Fruit fly (Drosophila melanogaster) whole organism, adult: Measurements from ENCODE around the gene Drak.

Source experiments
- CG11617 ChIP-seq: fragments of 200-800 bp; sonication (Bioruptor generic); optimal IDR thresholded peaks from 2 replicates; lab custom pipeline; 2017; ENCODE audit warnings: mild to moderate bottlenecking, missing biosample characterization, missing genetic modification reagents, missing genetic modification characterization
- CG12768 ChIP-seq: fragments of 200-800 bp; sonication (Bioruptor generic); optimal IDR thresholded peaks from 2 replicates; lab custom pipeline; 2017; ENCODE audit warnings: missing biosample characterization, missing genetic modification characterization, mild to moderate bottlenecking, moderate library complexity, missing genetic modification reagents
- CG14711 ChIP-seq: fragments of 200-800 bp; sonication (Bioruptor generic); optimal IDR thresholded peaks from 2 replicates; lab custom pipeline; 2018; ENCODE audit warnings: missing biosample characterization, mild to moderate bottlenecking, missing genetic modification characterization, moderate library complexity
- CG1620 ChIP-seq: fragments of 200-800 bp; sonication (Bioruptor generic); optimal IDR thresholded peaks from 2 replicates; lab custom pipeline; 2016; ENCODE audit warnings: missing biosample characterization, missing genetic modification characterization
- CG33017 ChIP-seq: fragments of 200-800 bp; sonication (Bioruptor generic); optimal IDR thresholded peaks from 2 replicates; lab custom pipeline; 2018; ENCODE audit warnings: missing biosample characterization, mild to moderate bottlenecking, missing genetic modification characterization, moderate library complexity
- CG7045 ChIP-seq: fragments of 200-800 bp; sonication (Bioruptor generic); optimal IDR thresholded peaks from 2 replicates; lab custom pipeline; 2017; ENCODE audit warnings: missing biosample characterization, mild to moderate bottlenecking, missing genetic modification characterization
- CG7101 ChIP-seq: fragments of 200-800 bp; sonication (Bioruptor generic); optimal IDR thresholded peaks from 2 replicates; lab custom pipeline; 2018; ENCODE audit warnings: missing biosample characterization, mild to moderate bottlenecking, missing genetic modification characterization, moderate library complexity
- Clk ChIP-seq: fragments of 200-800 bp; sonication (Bioruptor generic); optimal IDR thresholded peaks from 2 replicates; lab custom pipeline; 2017; ENCODE audit warnings: missing biosample characterization, missing genetic modification characterization
- Crg-1 ChIP-seq: fragments of 200-800 bp; sonication (Bioruptor generic); optimal IDR thresholded peaks from 2 replicates; lab custom pipeline; 2016; ENCODE audit warnings: missing biosample characterization, missing genetic modification characterization
- Hr96 ChIP-seq: fragments of 200-800 bp; sonication (Bioruptor generic); optimal IDR thresholded peaks from 2 replicates; lab custom pipeline; 2016; ENCODE audit warnings: missing biosample characterization, missing genetic modification characterization
- Mnt ChIP-seq: fragments of 200-800 bp; sonication (Bioruptor generic); optimal IDR thresholded peaks from 2 replicates; lab custom pipeline; 2016; ENCODE audit warnings: missing biosample characterization, mild to moderate bottlenecking, missing genetic modification characterization
- bab1 ChIP-seq: fragments of 200-800 bp; sonication (Bioruptor generic); optimal IDR thresholded peaks from 3 replicates; lab custom pipeline; 2019; ENCODE audit warnings: missing biosample characterization, mild to moderate bottlenecking, missing genetic modification characterization, moderate library complexity
- cic ChIP-seq: fragments of 200-800 bp; sonication (Bioruptor generic); optimal IDR thresholded peaks from 2 replicates; lab custom pipeline; 2017; ENCODE audit warnings: missing biosample characterization, mild to moderate bottlenecking, missing genetic modification characterization, moderate library complexity
- cnc ChIP-seq, 2 experiments: fragments of >200 bp; optimal IDR thresholded peaks; 2 replicates each; lab custom pipeline; 2017
- kay ChIP-seq: fragments of 200-800 bp; sonication (Bioruptor generic); peaks from one replicate; lab custom pipeline; 2016; ENCODE audit warnings: missing biosample characterization, missing genetic modification characterization, borderline replicate concordance
- ovo ChIP-seq: fragments of 200-800 bp; sonication (Bioruptor generic); optimal IDR thresholded peaks from 2 replicates; lab custom pipeline; 2016; ENCODE audit warnings: missing biosample characterization, missing genetic modification characterization
- pad ChIP-seq: fragments of 200-800 bp; sonication (Bioruptor generic); optimal IDR thresholded peaks from 3 replicates; lab custom pipeline; 2017; ENCODE audit warnings: missing biosample characterization, missing genetic modification characterization, mild to moderate bottlenecking, moderate library complexity, missing genetic modification reagents
- tj ChIP-seq: fragments of 200-800 bp; sonication (Bioruptor generic); optimal IDR thresholded peaks from 3 replicates; lab custom pipeline; 2017; ENCODE audit warnings: missing biosample characterization, mild to moderate bottlenecking, missing genetic modification characterization, moderate library complexity
- toe ChIP-seq: fragments of 200-800 bp; sonication (Bioruptor generic); optimal IDR thresholded peaks from 2 replicates; lab custom pipeline; 2016; ENCODE audit warnings: missing biosample characterization, missing genetic modification characterization

The Drak gene

DNA sequence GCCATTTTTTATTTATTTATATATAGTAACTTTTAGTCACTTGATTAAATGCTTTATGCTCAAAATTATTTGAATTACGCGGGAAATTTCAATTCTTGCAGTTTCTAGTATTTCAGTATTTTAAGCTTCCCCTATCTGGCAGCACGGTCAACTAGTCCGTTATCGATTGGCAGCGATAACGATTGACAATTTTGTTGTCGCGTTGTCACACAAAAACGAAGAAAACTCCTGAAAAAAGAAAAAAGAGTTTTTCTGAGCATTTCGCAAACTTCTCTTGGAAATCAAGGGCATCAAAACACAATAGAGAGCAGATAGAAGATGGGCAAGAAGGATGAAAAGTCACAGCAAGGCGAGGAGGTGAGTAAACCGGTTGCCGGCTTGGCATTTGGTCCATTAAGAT, 7.9 kb upstream of the Drak start, which contains the start of gene Spase25:
TSS of gene Spase25 (plus strand) at position 176 of the 400 bp plus-strand sequence.
- TF ChIP-seq CG12768 (GFP tag; lab: Kevin White, UChicago) (no peak), toe (no peak), Crg-1 (GFP tag; lab: Kevin White, UChicago) (no peak), Hr96 (GFP tag; lab: Kevin White, UChicago) (no peak), bab1 (GFP tag; lab: Kevin White, UChicago) (peak; percentile 60), cic (GFP tag; lab: Kevin White, UChicago) (no peak)

- TF ChIP-seq Mnt (GFP tag; lab: Kevin White, UChicago) (no peak), Clk (GFP tag; lab: Kevin White, UChicago) (no peak), CG12768 (GFP tag; lab: Kevin White, UChicago) (no peak), cic (GFP tag; lab: Kevin White, UChicago) (no peak), CG1620 (GFP tag; lab: Kevin White, UChicago) (no peak), bab1 (GFP tag; lab: Kevin White, UChicago) (no peak), CG7101 (tag; lab: Kevin White, UChicago) (no peak), Hr96 (GFP tag; lab: Kevin White, UChicago) (no peak), CG14711 (no peak), kay (GFP tag; lab: Kevin White, UChicago) (no peak), cnc (optimal IDR thresholded peaks at IDR 0.05; lab: Kevin White, UChicago) (no peak), toe (no peak)
Observed at dm6 chrX:11491473-11491872, 1.5 kb upstream of the Drak start, which contains the start of gene CG33235. Gene CG33235, minus strand, starts transcription at chrX:11491573.

DNA sequence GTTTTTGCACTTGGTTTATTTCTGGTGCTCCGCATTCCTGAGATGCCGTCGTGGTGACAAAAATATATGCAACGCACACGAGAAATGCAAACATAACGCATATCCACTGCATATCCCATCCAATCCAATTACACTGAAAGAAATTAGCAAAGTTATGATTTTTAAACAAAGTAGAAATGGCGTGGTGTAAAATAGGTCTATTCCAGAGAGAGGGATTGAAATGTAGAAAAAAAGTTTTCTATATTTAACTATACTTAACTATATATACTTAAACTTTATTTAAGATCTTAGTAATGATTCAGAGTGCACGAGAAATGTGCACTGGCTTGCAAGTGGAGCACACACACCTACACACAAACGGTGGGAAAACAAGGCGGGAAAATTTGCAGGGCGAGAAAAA, 730 bp upstream of the Drak start:
- no peak for TF ChIP-seq cnc (optimal IDR thresholded peaks at IDR 0.05; lab: Kevin White, UChicago)
- TF ChIP-seq bab1 (GFP tag; lab: Kevin White, UChicago): peak; percentile 30
- peak; percentile 6 for TF ChIP-seq kay (GFP tag; lab: Kevin White, UChicago)
- TF ChIP-seq CG7045 (GFP tag; lab: Kevin White, UChicago): no peak
- TF ChIP-seq CG1620 (GFP tag; lab: Kevin White, UChicago): no peak
- TF ChIP-seq CG33017 (tag; lab: Kevin White, UChicago): no peak
- TF ChIP-seq cic (GFP tag; lab: Kevin White, UChicago): no peak

dm6 chrX:11494731-11495277, 1.9 kb downstream of the Drak start:
- no peak for TF ChIP-seq CG11617 (GFP tag; lab: Kevin White, UChicago)
- peak; percentile 35 for TF ChIP-seq CG7101 (tag; lab: Kevin White, UChicago)
- TF ChIP-seq bab1 (GFP tag; lab: Kevin White, UChicago): peak; percentile 41
- peak; percentile 77 for TF ChIP-seq kay (GFP tag; lab: Kevin White, UChicago)
- TF ChIP-seq pad (GFP tag; lab: Kevin White, UChicago): peak; percentile 63
- no peak for TF ChIP-seq Mnt (GFP tag; lab: Kevin White, UChicago)

- TF ChIP-seq Mnt (GFP tag; lab: Kevin White, UChicago): no peak
- TF ChIP-seq bab1 (GFP tag; lab: Kevin White, UChicago): no peak
- TF ChIP-seq kay (GFP tag; lab: Kevin White, UChicago): peak; percentile 32
Observed at dm6 chrX:11495474-11495873, 2.5 kb downstream of the Drak start.

dm6 chrX:11496257-11496656, 3.3 kb downstream of the Drak start:
- TF ChIP-seq ovo (GFP tag; lab: Kevin White, UChicago) (no peak), CG1620 (GFP tag; lab: Kevin White, UChicago) (no peak), CG33017 (tag; lab: Kevin White, UChicago) (no peak), tj (peak; percentile 40), bab1 (GFP tag; lab: Kevin White, UChicago) (no peak), kay (GFP tag; lab: Kevin White, UChicago) (peak; percentile 57)

DNA sequence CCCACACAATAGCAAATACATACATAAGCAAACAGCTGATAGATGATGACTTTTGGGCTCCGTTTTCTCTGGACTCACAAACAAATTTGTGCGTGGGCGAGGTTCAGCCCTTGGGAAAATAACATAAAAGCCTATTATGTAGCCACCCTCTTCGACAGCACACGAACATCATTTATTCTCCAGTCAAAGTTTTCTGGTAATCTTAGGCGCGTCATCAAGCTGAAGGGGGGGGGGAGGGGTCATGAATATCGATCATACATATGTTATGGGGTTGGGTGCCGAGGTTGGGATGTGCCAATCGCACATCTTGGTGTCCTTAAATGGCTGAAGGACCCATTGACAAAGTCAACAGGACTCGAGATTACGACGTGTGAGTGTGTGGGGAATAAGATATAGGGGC, 5.2 kb downstream of the Drak start:
- TF ChIP-seq Hr96 (GFP tag; lab: Kevin White, UChicago) (no peak), CG1620 (GFP tag; lab: Kevin White, UChicago) (no peak), CG11617 (GFP tag; lab: Kevin White, UChicago) (no peak), CG12768 (GFP tag; lab: Kevin White, UChicago) (no peak), Clk (GFP tag; lab: Kevin White, UChicago) (no peak), CG14711 (no peak), CG7045 (GFP tag; lab: Kevin White, UChicago) (no peak), cic (GFP tag; lab: Kevin White, UChicago) (no peak), pad (GFP tag; lab: Kevin White, UChicago) (no peak), bab1 (GFP tag; lab: Kevin White, UChicago) (no peak), cnc (optimal IDR thresholded peaks at IDR 0.05; lab: Kevin White, UChicago) (no peak)
